Fruit fly (Drosophila melanogaster) whole organism, pupa: ENCODE measurements around the gene SLC5A11.

Experiments
- CG10348 ChIP-seq: fragments of 200-800 bp; sonication (Bioruptor generic); IDR thresholded peaks from 2 replicates; pipeline ENCODE4 v1.3.6; 2022; ENCODE audit warnings: missing biosample characterization, missing genetic modification characterization
- CG12605 ChIP-seq: fragments of 200-800 bp; sonication (Bioruptor generic); IDR thresholded peaks from 2 replicates; pipeline ENCODE4 v1.3.6; 2022; ENCODE audit warnings: missing biosample characterization, missing genetic modification characterization
- CG13204 ChIP-seq: fragments of 200-800 bp; sonication (Bioruptor generic); optimal IDR thresholded peaks from 2 replicates; lab custom pipeline; 2018; ENCODE audit warnings: missing biosample characterization, mild to moderate bottlenecking, missing genetic modification characterization, moderate library complexity
- CG14655 ChIP-seq: fragments of 200-800 bp; sonication (Bioruptor generic); optimal IDR thresholded peaks from 3 replicates; lab custom pipeline; 2017; ENCODE audit warnings: mild to moderate bottlenecking, missing biosample characterization, missing genetic modification reagents, missing genetic modification characterization
- CG15710 ChIP-seq: fragments of 200-800 bp; sonication (Bioruptor generic); optimal IDR thresholded peaks from 2 replicates; lab custom pipeline; 2018; ENCODE audit warnings: missing biosample characterization, mild to moderate bottlenecking, missing genetic modification characterization, moderate library complexity
- CG17806 ChIP-seq: fragments of 200-800 bp; sonication (Bioruptor generic); optimal IDR thresholded peaks from 2 replicates; lab custom pipeline; 2018; ENCODE audit warnings: missing biosample characterization, mild to moderate bottlenecking, missing genetic modification characterization, moderate library complexity
- CG32121 ChIP-seq: fragments of 200-800 bp; sonication (Bioruptor generic); IDR thresholded peaks from 2 replicates; pipeline ENCODE4 v1.3.6; 2022; ENCODE audit warnings: missing biosample characterization, missing genetic modification characterization
- CG34367 ChIP-seq: fragments of 200-800 bp; sonication (Bioruptor generic); optimal IDR thresholded peaks from 2 replicates; lab custom pipeline; 2018; ENCODE audit warnings: missing biosample characterization, mild to moderate bottlenecking, missing genetic modification characterization
- CG4496 ChIP-seq: fragments of 200-800 bp; sonication (Bioruptor generic); IDR thresholded peaks from 3 replicates; pipeline ENCODE4 v1.3.6; 2022; ENCODE audit warnings: missing biosample characterization, missing genetic modification characterization
- CG8159 ChIP-seq: fragments of 200-800 bp; sonication (Bioruptor generic); optimal IDR thresholded peaks from 3 replicates; lab custom pipeline; 2018; ENCODE audit warnings: missing biosample characterization, mild to moderate bottlenecking, missing genetic modification characterization, moderate library complexity
- CG8301 ChIP-seq: fragments of 200-800 bp; sonication (Bioruptor generic); optimal IDR thresholded peaks from 2 replicates; lab custom pipeline; 2018; ENCODE audit warnings: missing biosample characterization, mild to moderate bottlenecking, missing genetic modification characterization
- CG9948 ChIP-seq: fragments of 200-800 bp; sonication (Bioruptor generic); optimal IDR thresholded peaks from 2 replicates; lab custom pipeline; 2018; ENCODE audit warnings: missing biosample characterization, mild to moderate bottlenecking, missing genetic modification characterization, moderate library complexity
- D1 ChIP-seq: fragments of 200-800 bp; sonication (Bioruptor generic); optimal IDR thresholded peaks from 2 replicates; lab custom pipeline; 2018; ENCODE audit warnings: missing biosample characterization, mild to moderate bottlenecking, missing genetic modification characterization, moderate library complexity
- EcR ChIP-seq: fragments of 200-800 bp; sonication (Bioruptor generic); optimal IDR thresholded peaks from 3 replicates; lab custom pipeline; 2019; ENCODE audit warnings: missing biosample characterization, missing genetic modification characterization, mild to moderate bottlenecking, moderate library complexity, missing genetic modification reagents
- Ets98B ChIP-seq: fragments of 200-800 bp; sonication (Bioruptor generic); IDR thresholded peaks from 2 replicates; pipeline ENCODE4 v1.3.6; 2022; ENCODE audit warnings: missing biosample characterization, missing genetic modification characterization
- Pif1A ChIP-seq: fragments of 200-800 bp; sonication (Bioruptor generic); optimal IDR thresholded peaks from 3 replicates; lab custom pipeline; 2016; ENCODE audit warnings: missing biosample characterization, missing genetic modification characterization
- Pif1B ChIP-seq: fragments of 200-800 bp; sonication (Bioruptor generic); optimal IDR thresholded peaks from 3 replicates; lab custom pipeline; 2016; ENCODE audit warnings: missing biosample characterization, missing genetic modification characterization
- Snoo ChIP-seq: fragments of 200-800 bp; sonication (Bioruptor generic); optimal IDR thresholded peaks from 3 replicates; lab custom pipeline; 2017; ENCODE audit warnings: missing biosample characterization, mild to moderate bottlenecking, missing genetic modification characterization, inconsistent platforms
- fd96Ca ChIP-seq: fragments of 200-800 bp; sonication (Bioruptor generic); IDR thresholded peaks from 3 replicates; pipeline ENCODE4 v1.3.6; 2022; ENCODE audit warnings: missing biosample characterization, missing genetic modification characterization
- gl ChIP-seq: fragments of 200-800 bp; sonication (Bioruptor generic); optimal IDR thresholded peaks from 2 replicates; lab custom pipeline; 2018; ENCODE audit warnings: missing biosample characterization, mild to moderate bottlenecking, missing genetic modification characterization
- rn ChIP-seq: fragments of 200-800 bp; sonication (Bioruptor generic); IDR thresholded peaks from 2 replicates; pipeline ENCODE4 v1.3.6; 2022; ENCODE audit warnings: missing biosample characterization, missing genetic modification characterization

The SLC5A11 gene

dm6 chr2L:8239032-8239650, 34.2 kb upstream of the SLC5A11 start:
- TF ChIP-seq rn (GFP tag; lab: Robert Waterston, UW) = no peak
- TF ChIP-seq CG12605 (GFP tag; lab: Robert Waterston, UW) = no peak
- no peak for TF ChIP-seq Ets98B (GFP tag; lab: Robert Waterston, UW)
- TF ChIP-seq CG14655 (GFP tag; lab: Kevin White, UChicago) = no peak
- TF ChIP-seq CG9948 = no peak
- TF ChIP-seq CG13204 (GFP tag; lab: Kevin White, UChicago) = no peak
- no peak for TF ChIP-seq Snoo (tag; lab: Kevin White, UChicago)
- no peak for TF ChIP-seq CG34367 (tag; lab: Kevin White, UChicago)
- no peak for TF ChIP-seq CG8301 (tag; lab: Kevin White, UChicago)
- no peak for TF ChIP-seq CG15710 (tag; lab: Kevin White, UChicago)
- TF ChIP-seq CG10348 (GFP tag; lab: Robert Waterston, UW) = no peak

- TF ChIP-seq CG12605 (GFP tag; lab: Robert Waterston, UW) (no peak), CG4496 (no peak), CG8159 (peak; percentile 1), CG9948 (no peak), Snoo (tag; lab: Kevin White, UChicago) (peak; percentile 1), Pif1A (GFP tag; lab: Kevin White, UChicago) (peak; percentile 13)
Observed at dm6 chr2L:8233571-8233970, 28.6 kb upstream of the SLC5A11 start.

dm6 chr2L:8232389-8232788, 27.5 kb upstream of the SLC5A11 start:
- TF ChIP-seq Pif1A (GFP tag; lab: Kevin White, UChicago) = peak; percentile 84
- peak; percentile 49 for TF ChIP-seq D1 (tag; lab: Kevin White, UChicago)
- TF ChIP-seq CG34367 (tag; lab: Kevin White, UChicago) = peak; percentile 91
- peak; percentile 89 for TF ChIP-seq gl
- peak; percentile 75 for TF ChIP-seq Ets98B (GFP tag; lab: Robert Waterston, UW)
- no peak for TF ChIP-seq CG10348 (GFP tag; lab: Robert Waterston, UW)
- 0 out of 2 replicates have a peak, but pooled peaks have one; percentile 26 for TF ChIP-seq rn (GFP tag; lab: Robert Waterston, UW)
- TF ChIP-seq CG8301 (tag; lab: Kevin White, UChicago) = peak; percentile 85
- peak; percentile 91 for TF ChIP-seq CG17806 (tag; lab: Kevin White, UChicago)
- peak; percentile 89 for TF ChIP-seq fd96Ca
- peak; percentile 89 for TF ChIP-seq CG8159
- TF ChIP-seq CG12605 (GFP tag; lab: Robert Waterston, UW) = peak; percentile 84
- peak; percentile 55 for TF ChIP-seq Snoo (tag; lab: Kevin White, UChicago)
- TF ChIP-seq CG14655 (GFP tag; lab: Kevin White, UChicago) = peak; percentile 89
- TF ChIP-seq EcR (GFP tag; lab: Kevin White, UChicago) = peak; percentile 20
- TF ChIP-seq Pif1B (GFP tag; lab: Kevin White, UChicago) = peak; percentile 85
- peak; percentile 91 for TF ChIP-seq CG15710 (tag; lab: Kevin White, UChicago)
- TF ChIP-seq CG4496 = peak; percentile 91
- peak; percentile 81 for TF ChIP-seq CG13204 (GFP tag; lab: Kevin White, UChicago)
- peak; percentile 60 for TF ChIP-seq CG32121 (GFP tag; lab: Robert Waterston, UW)
- peak; percentile 89 for TF ChIP-seq CG9948

- TF ChIP-seq CG8159 = peak; percentile 48
- no peak for TF ChIP-seq Snoo (tag; lab: Kevin White, UChicago)
- no peak for TF ChIP-seq rn (GFP tag; lab: Robert Waterston, UW)
- no peak for TF ChIP-seq CG10348 (GFP tag; lab: Robert Waterston, UW)
- peak; percentile 28 for TF ChIP-seq CG15710 (tag; lab: Kevin White, UChicago)
- TF ChIP-seq CG9948 = no peak
- 0 out of 2 replicates have a peak, but pooled peaks have one; percentile 10 for TF ChIP-seq CG12605 (GFP tag; lab: Robert Waterston, UW)
- peak; percentile 64; the same call in 1 of the 3 replicates for TF ChIP-seq CG4496
- TF ChIP-seq CG17806 (tag; lab: Kevin White, UChicago) = peak; percentile 26
- peak; percentile 32 for TF ChIP-seq CG8301 (tag; lab: Kevin White, UChicago)
- no peak for TF ChIP-seq fd96Ca
- peak; percentile 7 for TF ChIP-seq CG14655 (GFP tag; lab: Kevin White, UChicago)
Observed at dm6 chr2L:8230255-8230654, 25.3 kb upstream of the SLC5A11 start.

- no peak for TF ChIP-seq gl
- peak; percentile 69 for TF ChIP-seq CG8159
- peak; percentile 73 for TF ChIP-seq fd96Ca
- peak; percentile 38 for TF ChIP-seq CG8301 (tag; lab: Kevin White, UChicago)
- no peak for TF ChIP-seq CG13204 (GFP tag; lab: Kevin White, UChicago)
- peak; percentile 43 for TF ChIP-seq CG34367 (tag; lab: Kevin White, UChicago)
- TF ChIP-seq CG14655 (GFP tag; lab: Kevin White, UChicago) = peak; percentile 47
- TF ChIP-seq EcR (GFP tag; lab: Kevin White, UChicago) = no peak
- TF ChIP-seq CG17806 (tag; lab: Kevin White, UChicago) = peak; percentile 63
- TF ChIP-seq Ets98B (GFP tag; lab: Robert Waterston, UW) = peak; percentile 80
- no peak for TF ChIP-seq Pif1A (GFP tag; lab: Kevin White, UChicago)
- TF ChIP-seq CG12605 (GFP tag; lab: Robert Waterston, UW) = peak; percentile 76
- TF ChIP-seq CG4496 = peak; percentile 86
- peak; percentile 72 for TF ChIP-seq rn (GFP tag; lab: Robert Waterston, UW)
- peak; percentile 82 for TF ChIP-seq CG32121 (GFP tag; lab: Robert Waterston, UW)
- TF ChIP-seq D1 (tag; lab: Kevin White, UChicago) = no peak
- 0 out of 2 replicates have a peak, but pooled peaks have one; percentile 11 for TF ChIP-seq CG10348 (GFP tag; lab: Robert Waterston, UW)
- TF ChIP-seq Snoo (tag; lab: Kevin White, UChicago) = peak; percentile 56
- TF ChIP-seq CG15710 (tag; lab: Kevin White, UChicago) = peak; percentile 53
- peak; percentile 47 for TF ChIP-seq Pif1B (GFP tag; lab: Kevin White, UChicago)
- TF ChIP-seq CG9948 = peak; percentile 51
Observed at dm6 chr2L:8229628-8230027, 24.7 kb upstream of the SLC5A11 start.
